Worm (Caenorhabditis elegans): ENCODE results near the gene B0457.4.

Gene B0457.4

ce11 chrII:8891606-8892005 lies 20.2 kb downstream of the B0457.4 start:
- TF ChIP-seq ceh-30 (tag; optimal IDR thresholded peaks at IDR 0.05) (no peak), ets-4 (tag; optimal IDR thresholded peaks at IDR 0.05) (no peak), mec-3 (tag; optimal IDR thresholded peaks at IDR 0.05; ENCODE audit: borderline replicate concordance) (no peak), madf-2 (tag; optimal IDR thresholded peaks at IDR 0.05) (no peak), fkh-10 (GFP tag; optimal IDR thresholded peaks at IDR 0.05) (no peak), unc-86 (tag; optimal IDR thresholded peaks at IDR 0.05) (no peak), hlh-13 (GFP tag; optimal IDR thresholded peaks at IDR 0.05) (no peak), hlh-6 (tag; optimal IDR thresholded peaks at IDR 0.05) (no peak), ceh-34 (tag; optimal IDR thresholded peaks at IDR 0.05) (no peak), nhr-232 (tag; optimal IDR thresholded peaks at IDR 0.05) (no peak), tbx-2 (tag; optimal IDR thresholded peaks at IDR 0.05) (no peak), pax-1 (tag; optimal IDR thresholded peaks at IDR 0.05) (no peak), ceh-6 (GFP tag; optimal IDR thresholded peaks at IDR 0.05) (no peak), pat-9 (tag; optimal IDR thresholded peaks at IDR 0.05) (no peak), ceh-14 (tag; optimal IDR thresholded peaks at IDR 0.05) (no peak), ceh-31 (tag; optimal IDR thresholded peaks at IDR 0.05) (no peak), ceh-45 (GFP tag; IDR thresholded peaks at IDR 0.05) (no peak), zip-5 (tag; optimal IDR thresholded peaks at IDR 0.05) (no peak), odd-2 (tag; optimal IDR thresholded peaks at IDR 0.05) (no peak), fax-1 (tag; optimal IDR thresholded peaks at IDR 0.05) (no peak)

- no peak for TF ChIP-seq nhr-11 (tag; optimal IDR thresholded peaks at IDR 0.05)
- no peak for TF ChIP-seq pag-3 (tag; optimal IDR thresholded peaks at IDR 0.05; ENCODE audit: borderline replicate concordance)
- no peak for TF ChIP-seq rnt-1 (tag; optimal IDR thresholded peaks at IDR 0.05)
- TF ChIP-seq F13H6.1 (tag; optimal IDR thresholded peaks at IDR 0.05): no peak
- TF ChIP-seq ceh-24 (tag; optimal IDR thresholded peaks at IDR 0.05): no peak
- TF ChIP-seq pha-2 (tag; optimal IDR thresholded peaks at IDR 0.05): no peak
- TF ChIP-seq madf-2 (tag; optimal IDR thresholded peaks at IDR 0.05): no peak
- no peak for TF ChIP-seq pha-4 (tag; optimal IDR thresholded peaks at IDR 0.05)
- TF ChIP-seq unc-86 (tag; optimal IDR thresholded peaks at IDR 0.05): no peak
- no peak for TF ChIP-seq elt-2 (tag; optimal IDR thresholded peaks at IDR 0.05)
- no peak for TF ChIP-seq syd-9 (tag; optimal IDR thresholded peaks at IDR 0.05)
- TF ChIP-seq ceh-48 (tag; optimal IDR thresholded peaks at IDR 0.05): no peak
- TF ChIP-seq fax-1 (tag; optimal IDR thresholded peaks at IDR 0.05): no peak
- TF ChIP-seq dmd-4 (tag; optimal IDR thresholded peaks at IDR 0.05; ENCODE audit: borderline replicate concordance): no peak
These were observed 20.8 kb downstream of the B0457.4 start for ce11 chrII:8891042-8891441.

- TF ChIP-seq ahr-1 (tag; optimal IDR thresholded peaks at IDR 0.05) (no peak), syd-9 (tag; optimal IDR thresholded peaks at IDR 0.05) (no peak), ttx-3 (tag; optimal IDR thresholded peaks at IDR 0.05) (no peak), ceh-19 (GFP tag; optimal IDR thresholded peaks at IDR 0.05) (no peak), C08G9.2 (tag; optimal IDR thresholded peaks at IDR 0.05) (no peak), unc-55 (GFP tag; optimal IDR thresholded peaks at IDR 0.05) (no peak), T23F11.4 (GFP tag; optimal IDR thresholded peaks at IDR 0.05) (no peak), pha-4 (tag; optimal IDR thresholded peaks at IDR 0.05) (no peak), fkh-10 (GFP tag; optimal IDR thresholded peaks at IDR 0.05) (no peak), sox-2 (GFP tag; IDR thresholded peaks at IDR 0.05) (no peak), odd-2 (tag; optimal IDR thresholded peaks at IDR 0.05) (no peak), ceh-18 (tag; optimal IDR thresholded peaks at IDR 0.05) (no peak), ceh-2 (tag; optimal IDR thresholded peaks at IDR 0.05) (no peak), nhr-232 (tag; optimal IDR thresholded peaks at IDR 0.05) (no peak), zip-5 (tag; optimal IDR thresholded peaks at IDR 0.05) (no peak), elt-2 (tag; optimal IDR thresholded peaks at IDR 0.05) (no peak), ceh-48 (tag; optimal IDR thresholded peaks at IDR 0.05) (no peak)
These were observed 21.3 kb downstream of the B0457.4 start for ce11 chrII:8890530-8890929.

Data from whole organism, late embryonic.